Fruit fly (Drosophila melanogaster) Kc167 (cell line): ENCODE results near the gene Mur18B.

Experiments
- Myc ChIP-seq: fragments of >200 bp; optimal IDR thresholded peaks from 2 replicates; lab custom pipeline; 2017; ENCODE audit warnings: missing external identifiers
- Sin3A ChIP-seq: fragments of >200 bp; optimal IDR thresholded peaks from 2 replicates; lab custom pipeline; 2018; ENCODE audit warnings: missing external identifiers
- h ChIP-seq: fragments of >200 bp; optimal IDR thresholded peaks from 3 replicates; lab custom pipeline; 2018; ENCODE audit warnings: missing external identifiers
- insv ChIP-seq: fragments of >200 bp; optimal IDR thresholded peaks from 3 replicates; lab custom pipeline; 2018; ENCODE audit warnings: missing external identifiers
- psq ChIP-seq: fragments of >200 bp; optimal IDR thresholded peaks from 2 replicates; lab custom pipeline; 2017; ENCODE audit warnings: missing external identifiers
- ttk ChIP-seq: sonication (Bioruptor generic); optimal IDR thresholded peaks from 2 replicates; lab custom pipeline; 2017; ENCODE audit warnings: missing external identifiers

Gene Mur18B

dm6 chrX:19215215-19215614 is 2.2 kb downstream of the Mur18B start, which contains the start of gene Muc18B:
TSS of gene Muc18B (plus strand) at chrX:19215515.
- TF ChIP-seq Sin3A (lab: Kevin White, UChicago), result no peak
- no peak for TF ChIP-seq ttk
- no peak for TF ChIP-seq Myc (lab: Kevin White, UChicago)
- TF ChIP-seq psq (lab: Kevin White, UChicago), result no peak
- no peak for TF ChIP-seq h (lab: Kevin White, UChicago)
- no peak for TF ChIP-seq insv (lab: Kevin White, UChicago)

- no peak for TF ChIP-seq h (lab: Kevin White, UChicago)
- no peak for TF ChIP-seq ttk
- TF ChIP-seq psq (lab: Kevin White, UChicago), result no peak
- TF ChIP-seq insv (lab: Kevin White, UChicago), result no peak
- TF ChIP-seq Myc (lab: Kevin White, UChicago), result no peak
Observed at dm6 chrX:19216671-19217070, 3.6 kb downstream of the Mur18B start.

dm6 chrX:19220415-19220814 is 7.4 kb downstream of the Mur18B start, which contains the start of gene CG7884:
TSS of gene CG7884 (plus strand) at chrX:19220622.
- TF ChIP-seq psq (lab: Kevin White, UChicago), result no peak
- TF ChIP-seq Myc (lab: Kevin White, UChicago), result no peak
- TF ChIP-seq Sin3A (lab: Kevin White, UChicago), result no peak
- TF ChIP-seq ttk, result no peak
- TF ChIP-seq insv (lab: Kevin White, UChicago), result no peak
- TF ChIP-seq h (lab: Kevin White, UChicago), result no peak

- TF ChIP-seq Sin3A (lab: Kevin White, UChicago) (no peak), Myc (lab: Kevin White, UChicago) (no peak), insv (lab: Kevin White, UChicago) (no peak), h (lab: Kevin White, UChicago) (no peak), ttk (no peak), psq (lab: Kevin White, UChicago) (no peak)
Observed at dm6 chrX:19220963-19221572, 8.0 kb downstream of the Mur18B start.

- TF ChIP-seq h (lab: Kevin White, UChicago) (no peak), ttk (no peak), psq (lab: Kevin White, UChicago) (no peak), Sin3A (lab: Kevin White, UChicago) (no peak), Myc (lab: Kevin White, UChicago) (no peak), insv (lab: Kevin White, UChicago) (no peak)
Observed at dm6 chrX:19224580-19225303, 11.7 kb downstream of the Mur18B start.

dm6 chrX:19225304-19225640 is 12.2 kb downstream of the Mur18B start:
- TF ChIP-seq insv (lab: Kevin White, UChicago) (no peak), psq (lab: Kevin White, UChicago) (no peak), h (lab: Kevin White, UChicago) (no peak), Sin3A (lab: Kevin White, UChicago) (no peak), ttk (no peak), Myc (lab: Kevin White, UChicago) (no peak)

dm6 chrX:19229855-19230433 is 16.9 kb downstream of the Mur18B start:
- TF ChIP-seq ttk, result no peak
- TF ChIP-seq Myc (lab: Kevin White, UChicago), result no peak
- no peak for TF ChIP-seq h (lab: Kevin White, UChicago)
- TF ChIP-seq psq (lab: Kevin White, UChicago), result no peak
- no peak for TF ChIP-seq Sin3A (lab: Kevin White, UChicago)
- no peak for TF ChIP-seq insv (lab: Kevin White, UChicago)

- no peak for TF ChIP-seq Myc (lab: Kevin White, UChicago)
- TF ChIP-seq psq (lab: Kevin White, UChicago), result no peak
- TF ChIP-seq insv (lab: Kevin White, UChicago), result no peak
- no peak for TF ChIP-seq Sin3A (lab: Kevin White, UChicago)
- TF ChIP-seq ttk, result no peak
- TF ChIP-seq h (lab: Kevin White, UChicago), result no peak
Observed at dm6 chrX:19238613-19239012, 25.6 kb downstream of the Mur18B start.

dm6 chrX:19239365-19239764 is 26.3 kb downstream of the Mur18B start:
- TF ChIP-seq insv (lab: Kevin White, UChicago), result no peak
- TF ChIP-seq h (lab: Kevin White, UChicago), result no peak
- TF ChIP-seq Sin3A (lab: Kevin White, UChicago), result no peak
- TF ChIP-seq psq (lab: Kevin White, UChicago), result no peak
- TF ChIP-seq Myc (lab: Kevin White, UChicago), result no peak
- no peak for TF ChIP-seq ttk

dm6 chrX:19240230-19240839 is 27.3 kb downstream of the Mur18B start:
- no peak for TF ChIP-seq Myc (lab: Kevin White, UChicago)
- no peak for TF ChIP-seq psq (lab: Kevin White, UChicago)
- no peak for TF ChIP-seq Sin3A (lab: Kevin White, UChicago)
- no peak for TF ChIP-seq ttk
- TF ChIP-seq h (lab: Kevin White, UChicago), result no peak
- no peak for TF ChIP-seq insv (lab: Kevin White, UChicago)

- TF ChIP-seq Sin3A (lab: Kevin White, UChicago), result no peak
- no peak for TF ChIP-seq insv (lab: Kevin White, UChicago)
- no peak for TF ChIP-seq h (lab: Kevin White, UChicago)
- no peak for TF ChIP-seq Myc (lab: Kevin White, UChicago)
- TF ChIP-seq ttk, result no peak
- no peak for TF ChIP-seq psq (lab: Kevin White, UChicago)
Observed at dm6 chrX:19241790-19242373, 28.8 kb downstream of the Mur18B start, which contains the start of gene CG14196. TSS of gene CG14196 (minus strand) at chrX:19241840.
